Fruit fly (Drosophila melanogaster) whole organism, embryonic: ENCODE data around the gene CG15011.

Experiments used
- CG14860 ChIP-seq: fragments of 200-800 bp; sonication (Bioruptor generic); IDR thresholded peaks from 3 replicates; pipeline ENCODE4 v1.3.6; 2022; ENCODE audit warnings: missing biosample characterization, missing genetic modification characterization; ENCODE audit not compliant: partially characterized antibody
- CG16779 ChIP-seq: fragments of 200-800 bp; sonication (Bioruptor generic); IDR thresholded peaks from 2 replicates; pipeline ENCODE4 v1.3.6; 2022; ENCODE audit warnings: missing biosample characterization, missing genetic modification characterization
- CG33213 ChIP-seq: fragments of 200-800 bp; sonication (Bioruptor generic); optimal IDR thresholded peaks from 3 replicates; lab custom pipeline; 2016; ENCODE audit warnings: missing biosample characterization, missing genetic modification characterization
- D19A ChIP-seq: fragments of 200-800 bp; optimal IDR thresholded peaks from 3 replicates; lab custom pipeline; 2019; ENCODE audit warnings: missing biosample characterization, mild to moderate bottlenecking, missing genetic modification characterization, moderate library complexity
- Hsf ChIP-seq: fragments of 200-800 bp; sonication (Bioruptor generic); optimal IDR thresholded peaks from 3 replicates; lab custom pipeline; 2016; ENCODE audit warnings: missing biosample characterization, missing genetic modification characterization
- Med ChIP-seq: fragments of 200-800 bp; sonication (Bioruptor generic); peaks from one replicate; lab custom pipeline; 2016; ENCODE audit warnings: missing biosample characterization, missing genetic modification characterization, mild to moderate bottlenecking, inconsistent platforms, moderate library complexity
- aop ChIP-seq: fragments of 200-800 bp; sonication (Bioruptor generic); IDR thresholded peaks from 2 replicates; pipeline ENCODE4 v1.3.6; 2022; ENCODE audit warnings: missing biosample characterization, missing genetic modification characterization
- ems ChIP-seq: fragments of 200-800 bp; sonication (Bioruptor generic); optimal IDR thresholded peaks from 3 replicates; lab custom pipeline; 2016; ENCODE audit warnings: missing biosample characterization, missing genetic modification characterization
- rib ChIP-seq: fragments of 200-800 bp; sonication (Bioruptor generic); IDR thresholded peaks from 2 replicates; pipeline ENCODE4 v1.3.6; 2022; ENCODE audit warnings: missing biosample characterization, missing genetic modification characterization
- tup ChIP-seq: fragments of 200-800 bp; sonication (Bioruptor generic); optimal IDR thresholded peaks from 2 replicates; lab custom pipeline; 2016; ENCODE audit warnings: missing biosample characterization, mild to moderate bottlenecking, missing genetic modification characterization, moderate library complexity
- wdn ChIP-seq: fragments of 200-800 bp; sonication (Bioruptor generic); IDR thresholded peaks from 2 replicates; pipeline ENCODE4 v1.3.6; 2022; ENCODE audit warnings: missing biosample characterization, missing genetic modification characterization

DNA sequence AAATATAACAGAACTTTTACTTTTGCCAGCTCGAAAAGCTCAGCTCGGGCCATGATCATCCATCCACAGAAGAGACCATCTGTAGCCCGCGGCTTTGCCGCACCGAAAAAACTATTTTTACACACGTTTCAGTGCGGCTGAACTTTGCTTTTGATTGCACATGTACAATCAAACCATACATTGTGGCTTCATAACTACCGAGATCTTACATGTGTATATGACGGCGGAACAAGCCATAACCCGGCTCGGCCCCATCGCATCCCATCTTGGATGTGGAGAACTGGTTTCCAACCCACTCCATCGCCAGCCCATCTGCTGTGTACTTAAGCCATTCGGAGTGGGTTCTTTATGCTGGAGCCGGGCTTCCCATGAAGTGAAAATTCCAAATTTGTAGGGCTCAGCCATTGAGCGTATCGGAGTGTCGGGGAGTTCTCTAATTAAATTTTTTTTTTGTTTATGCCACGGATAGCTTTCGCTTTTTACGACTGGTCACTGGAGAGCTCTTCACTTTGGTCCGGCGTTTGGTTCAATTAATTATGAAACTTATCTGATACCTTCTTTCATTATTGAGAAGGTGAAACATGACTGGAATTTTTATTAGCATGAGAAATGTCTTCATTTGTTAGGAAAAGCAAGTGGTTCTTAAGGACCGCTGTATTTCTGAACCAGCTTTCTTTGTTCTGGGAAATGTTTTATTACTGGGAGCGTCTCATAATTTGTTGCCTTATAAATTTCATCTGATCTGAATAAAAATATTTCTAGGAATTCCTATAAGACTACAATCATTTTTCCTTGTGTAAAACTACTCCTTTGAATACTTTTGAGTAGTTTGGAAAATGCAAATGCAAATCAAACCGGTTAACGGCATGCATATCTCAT, 12.2 kb upstream of the CG15011 start:
- TF ChIP-seq Med (GFP tag; lab: Kevin White, UChicago) (no peak), aop (GFP tag; lab: Robert Waterston, UW) (no peak), CG14860 (GFP tag; lab: Robert Waterston, UW) (no peak), CG16779 (GFP tag; lab: Robert Waterston, UW) (no peak), Hsf (GFP tag; lab: Kevin White, UChicago) (no peak), CG33213 (GFP tag; lab: Kevin White, UChicago) (no peak), rib (GFP tag; lab: Robert Waterston, UW) (no peak), ems (GFP tag; lab: Kevin White, UChicago) (no peak), wdn (GFP tag; lab: Robert Waterston, UW) (no peak), D19A (tag; lab: Kevin White, UChicago) (no peak), tup (GFP tag; lab: Kevin White, UChicago) (no peak)
